Worm (Caenorhabditis elegans): ENCODE results near the gene clec-2.
A peak's percentile ranks its signal among the peaks of the same experiment; 100 is the strongest.

The clec-2 gene

ce11 chrII:3023381-3023935 is at the start of gene clec-2:
clec-2 (minus strand) TSS chrII:3023431.
- TF ChIP-seq T22C8.4 (GFP tag; IDR thresholded peaks at IDR 0.05) = no peak
- TF ChIP-seq tab-1 (GFP tag; IDR thresholded peaks at IDR 0.05) = no peak
- TF ChIP-seq klf-2 (GFP tag; conservative IDR thresholded peaks at IDR 0.05) = no peak
- no peak for TF ChIP-seq med-1 (GFP tag; optimal IDR thresholded peaks at IDR 0.05; ENCODE audit: insufficient read depth)
- TF ChIP-seq ztf-23 (GFP tag; IDR thresholded peaks at IDR 0.05) = no peak
- no peak for TF ChIP-seq cog-1 (tag; optimal IDR thresholded peaks at IDR 0.05)
- TF ChIP-seq ref-1 (GFP tag; conservative IDR thresholded peaks at IDR 0.05) = no peak
- TF ChIP-seq ztf-29 (GFP tag; IDR thresholded peaks at IDR 0.05) = no peak
- TF ChIP-seq flt-1 (GFP tag; IDR thresholded peaks at IDR 0.05) = no peak

- TF ChIP-seq flt-1 (GFP tag; IDR thresholded peaks at IDR 0.05) (no peak), med-1 (GFP tag; optimal IDR thresholded peaks at IDR 0.05; ENCODE audit: insufficient read depth) (no peak), klf-2 (GFP tag; conservative IDR thresholded peaks at IDR 0.05) (no peak), T22C8.4 (GFP tag; IDR thresholded peaks at IDR 0.05) (0 out of 2 replicates have a peak, but pooled peaks have one; percentile 15), cog-1 (tag; optimal IDR thresholded peaks at IDR 0.05) (no peak), ztf-23 (GFP tag; IDR thresholded peaks at IDR 0.05) (no peak), ztf-29 (GFP tag; IDR thresholded peaks at IDR 0.05) (peak; percentile 13; the same call in 1 of the 2 replicates), tab-1 (GFP tag; IDR thresholded peaks at IDR 0.05) (no peak), ref-1 (GFP tag; conservative IDR thresholded peaks at IDR 0.05) (no peak)
These were observed 48.0 kb upstream of the clec-2 start, which contains the start of gene Y25C1A.7 for ce11 chrII:3071012-3071749. Y25C1A.7 (minus strand) TSS chrII:3071062.

ce11 chrII:3070182-3070581 is 47.0 kb upstream of the clec-2 start:
- TF ChIP-seq med-1 (GFP tag; optimal IDR thresholded peaks at IDR 0.05; ENCODE audit: insufficient read depth) (no peak), T22C8.4 (GFP tag; IDR thresholded peaks at IDR 0.05) (peak; percentile 89)

ce11 chrII:3068646-3069045 is 45.4 kb upstream of the clec-2 start:
- no peak for TF ChIP-seq flt-1 (GFP tag; IDR thresholded peaks at IDR 0.05)
- TF ChIP-seq T22C8.4 (GFP tag; IDR thresholded peaks at IDR 0.05) = peak; percentile 21; the same call in 1 of the 2 replicates
- no peak for TF ChIP-seq klf-2 (GFP tag; conservative IDR thresholded peaks at IDR 0.05)

- TF ChIP-seq cog-1 (tag; optimal IDR thresholded peaks at IDR 0.05) = no peak
- peak; percentile 89 for TF ChIP-seq T22C8.4 (GFP tag; IDR thresholded peaks at IDR 0.05)
These were observed 44.7 kb upstream of the clec-2 start for ce11 chrII:3067896-3068295.

- TF ChIP-seq T22C8.4 (GFP tag; IDR thresholded peaks at IDR 0.05) (peak; percentile 67; the same call in 1 of the 2 replicates), cog-1 (tag; optimal IDR thresholded peaks at IDR 0.05) (no peak), flt-1 (GFP tag; IDR thresholded peaks at IDR 0.05) (no peak), ztf-29 (GFP tag; IDR thresholded peaks at IDR 0.05) (no peak), ref-1 (GFP tag; conservative IDR thresholded peaks at IDR 0.05) (no peak)
These were observed 44.2 kb upstream of the clec-2 start for ce11 chrII:3067447-3067846.

- TF ChIP-seq klf-2 (GFP tag; conservative IDR thresholded peaks at IDR 0.05) = no peak
- TF ChIP-seq ztf-29 (GFP tag; IDR thresholded peaks at IDR 0.05) = no peak
- TF ChIP-seq ztf-23 (GFP tag; IDR thresholded peaks at IDR 0.05) = no peak
- TF ChIP-seq med-1 (GFP tag; optimal IDR thresholded peaks at IDR 0.05; ENCODE audit: insufficient read depth) = no peak
- TF ChIP-seq T22C8.4 (GFP tag; IDR thresholded peaks at IDR 0.05) = 0 out of 2 replicates have a peak, but pooled peaks have one; percentile 50
- no peak for TF ChIP-seq cog-1 (tag; optimal IDR thresholded peaks at IDR 0.05)
These were observed 43.2 kb upstream of the clec-2 start for ce11 chrII:3066401-3066800.

- TF ChIP-seq ztf-23 (GFP tag; IDR thresholded peaks at IDR 0.05) = no peak
- TF ChIP-seq ztf-29 (GFP tag; IDR thresholded peaks at IDR 0.05) = no peak
- no peak for TF ChIP-seq ref-1 (GFP tag; conservative IDR thresholded peaks at IDR 0.05)
These were observed 41.9 kb upstream of the clec-2 start for ce11 chrII:3065086-3065485.

ce11 chrII:3064631-3065030 is 41.4 kb upstream of the clec-2 start:
- TF ChIP-seq T22C8.4 (GFP tag; IDR thresholded peaks at IDR 0.05) (peak; percentile 75), cog-1 (tag; optimal IDR thresholded peaks at IDR 0.05) (no peak), tab-1 (GFP tag; IDR thresholded peaks at IDR 0.05) (no peak)

ce11 chrII:3063984-3064383 is 40.8 kb upstream of the clec-2 start:
- no peak for TF ChIP-seq cog-1 (tag; optimal IDR thresholded peaks at IDR 0.05)
- peak; percentile 93 for TF ChIP-seq T22C8.4 (GFP tag; IDR thresholded peaks at IDR 0.05)

- TF ChIP-seq tab-1 (GFP tag; IDR thresholded peaks at IDR 0.05) = no peak
- peak; percentile 88 for TF ChIP-seq T22C8.4 (GFP tag; IDR thresholded peaks at IDR 0.05)
- no peak for TF ChIP-seq ztf-29 (GFP tag; IDR thresholded peaks at IDR 0.05)
- TF ChIP-seq klf-2 (GFP tag; conservative IDR thresholded peaks at IDR 0.05) = no peak
- TF ChIP-seq cog-1 (tag; optimal IDR thresholded peaks at IDR 0.05) = no peak
These were observed 40.1 kb upstream of the clec-2 start for ce11 chrII:3063366-3063765.

Measured in whole organism, midembryonic.